Worm (Caenorhabditis elegans) whole organism, early embryonic: ENCODE results near the gene Y42H9B.3.

ENCODE experiments used
- B0310.2 ChIP-seq: sonication (generic microtip); optimal IDR thresholded peaks from 2 replicates; lab custom pipeline; 2016; ENCODE audit warnings: mild to moderate bottlenecking, missing genetic modification characterization, missing compliant biosample characterization
- F13C5.2 ChIP-seq: sonication (generic microtip); optimal IDR thresholded peaks from 2 replicates; lab custom pipeline; 2017; ENCODE audit warnings: mild to moderate bottlenecking, missing genetic modification characterization, inconsistent platforms, missing compliant biosample characterization
- aly-1 ChIP-seq: sonication (generic microtip); optimal IDR thresholded peaks from 2 replicates; lab custom pipeline; 2016; ENCODE audit warnings: missing genetic modification characterization, missing compliant biosample characterization
- ama-1 ChIP-seq: fragments of 150-350 bp; optimal IDR thresholded peaks from 2 replicates; lab custom pipeline; 2014
- ceh-36 ChIP-seq: sonication (generic microtip); optimal IDR thresholded peaks from 2 replicates; lab custom pipeline; 2016; ENCODE audit warnings: missing genetic modification characterization, inconsistent platforms, missing compliant biosample characterization
- ets-7 ChIP-seq: sonication (generic microtip); optimal IDR thresholded peaks from 2 replicates; lab custom pipeline; 2016; ENCODE audit warnings: missing genotype, missing genetic modification characterization, missing compliant biosample characterization
- hmg-4 ChIP-seq: fragments of 200-800 bp; sonication (Bioruptor generic); optimal IDR thresholded peaks from 2 replicates; lab custom pipeline; 2018; ENCODE audit warnings: mild to moderate bottlenecking, missing genetic modification characterization, missing compliant biosample characterization
- pes-1 ChIP-seq: fragments of 200-800 bp; sonication (Bioruptor generic); IDR thresholded peaks from 2 replicates; pipeline ENCODE4 v1.3.6; 2022; ENCODE audit warnings: missing genetic modification reagents, missing genetic modification characterization, missing compliant biosample characterization
- scrt-1 ChIP-seq: fragments of 200-800 bp; sonication (Bioruptor generic); IDR thresholded peaks from 2 replicates; pipeline ENCODE4 v1.3.6; 2022; ENCODE audit warnings: missing genetic modification characterization, missing compliant biosample characterization
- sea-1 ChIP-seq: fragments of 200-800 bp; sonication (Bioruptor generic); conservative IDR thresholded peaks from 2 replicates; pipeline ENCODE4 v1.3.6; 2022; ENCODE audit warnings: missing genetic modification characterization, missing compliant biosample characterization
- tbx-11 ChIP-seq: fragments of 200-800 bp; sonication (Bioruptor generic); IDR thresholded peaks from 2 replicates; pipeline ENCODE4 v1.3.6; 2022; ENCODE audit warnings: missing genetic modification characterization, missing compliant biosample characterization
- tbx-37 ChIP-seq: fragments of 200-800 bp; sonication (Bioruptor generic); conservative IDR thresholded peaks from 2 replicates; pipeline ENCODE4 v1.3.6; 2022; ENCODE audit warnings: missing genetic modification reagents, missing genetic modification characterization, missing compliant biosample characterization

Gene Y42H9B.3

DNA sequence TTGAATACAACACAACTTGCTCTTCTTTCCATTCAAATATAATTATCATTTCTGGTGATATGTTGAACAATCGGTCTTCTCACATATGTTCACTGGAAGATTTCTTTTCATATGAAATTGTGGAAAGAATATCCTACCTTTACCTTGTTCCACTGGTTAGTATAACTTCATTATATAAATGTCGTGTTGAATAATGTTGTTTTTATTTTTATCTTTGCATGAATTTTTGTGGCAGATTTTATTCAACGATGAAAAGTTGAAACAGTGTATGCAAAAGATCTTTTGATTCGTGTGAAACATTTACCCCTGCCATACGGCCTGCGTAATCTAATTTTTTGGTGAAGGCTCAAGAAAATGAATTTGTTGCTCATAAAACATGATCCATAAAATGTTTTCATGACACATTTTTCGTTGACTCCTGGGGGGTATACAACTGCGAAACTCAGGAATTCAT, 50.3 kb downstream of the Y42H9B.3 start:
- no peak for TF ChIP-seq aly-1 (tag; lab: Kevin White, UChicago)
- TF ChIP-seq hmg-4 (GFP tag; lab: Kevin White, UChicago) = no peak
- no peak for TF ChIP-seq F13C5.2 (tag; lab: Kevin White, UChicago)
- TF ChIP-seq sea-1 (GFP tag; lab: Robert Waterston, UW) = no peak
- TF ChIP-seq ama-1 (lab: Kevin White, UChicago) = no peak
- no peak for TF ChIP-seq ets-7 (tag; lab: Kevin White, UChicago)
- no peak for TF ChIP-seq tbx-37 (GFP tag; lab: Robert Waterston, UW)
- TF ChIP-seq B0310.2 (tag; lab: Kevin White, UChicago) = no peak
- TF ChIP-seq scrt-1 (GFP tag; lab: Robert Waterston, UW) = no peak
- TF ChIP-seq pes-1 (GFP tag; lab: Robert Waterston, UW) = no peak
- no peak for TF ChIP-seq ceh-36 (tag; lab: Kevin White, UChicago)
- no peak for TF ChIP-seq tbx-11
